Worm (Caenorhabditis elegans): Measurements from ENCODE around the gene F07H5.7.

The F07H5.7 gene

DNA sequence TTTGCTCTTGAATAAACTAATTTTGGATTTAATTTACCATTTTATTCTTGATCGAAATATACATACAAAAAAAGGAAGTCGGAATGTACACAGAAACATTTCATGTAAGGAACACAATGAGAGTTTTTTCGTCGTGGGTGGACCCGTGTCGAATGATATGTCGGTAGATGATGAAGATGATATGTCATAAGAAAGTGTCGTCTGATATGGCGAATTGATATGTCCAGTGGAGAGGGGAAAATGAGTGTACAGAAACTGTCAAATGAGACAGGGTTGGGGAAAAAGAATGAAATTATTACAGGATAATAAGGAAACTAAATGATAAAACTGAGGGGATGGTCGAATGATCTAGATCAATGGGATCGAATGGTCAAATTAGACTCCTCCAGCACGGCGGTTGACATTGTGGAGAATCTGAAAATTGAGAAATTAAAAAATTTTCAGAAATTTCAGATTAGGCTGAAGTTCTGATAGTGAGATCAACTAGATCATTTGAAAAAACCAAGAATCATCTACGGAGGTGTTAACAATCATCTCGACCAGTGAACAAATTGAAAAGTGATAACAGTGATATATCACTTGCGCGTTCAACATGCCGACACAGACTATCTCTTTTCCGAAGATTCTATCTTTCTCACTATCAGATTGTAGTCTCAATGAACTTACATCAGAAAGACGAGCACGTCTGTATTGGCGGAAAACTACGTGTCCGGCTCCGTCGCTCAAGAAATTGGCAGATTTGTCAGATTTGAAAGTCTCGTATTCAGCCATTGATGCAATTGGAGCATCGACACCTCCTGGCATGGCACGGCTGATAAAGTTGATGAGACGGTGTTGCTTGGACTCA is 26.4 kb upstream of the F07H5.7 start (continued):
- TF ChIP-seq dpl-1 (GFP tag; optimal IDR thresholded peaks at IDR 0.05) (no peak), zip-4 (GFP tag; optimal IDR thresholded peaks at IDR 0.05) (no peak), C04F5.9 (tag; optimal IDR thresholded peaks at IDR 0.05) (no peak), xbp-1 (tag; optimal IDR thresholded peaks at IDR 0.05) (no peak), zag-1 (tag; optimal IDR thresholded peaks at IDR 0.05) (no peak), nhr-77 (tag; optimal IDR thresholded peaks at IDR 0.05) (no peak), aly-2 (tag; optimal IDR thresholded peaks at IDR 0.05) (peak; percentile 35), sup-37 (GFP tag; optimal IDR thresholded peaks at IDR 0.05) (no peak), lin-14 (GFP tag; optimal IDR thresholded peaks at IDR 0.05) (peak; percentile 4), unc-86 (tag; optimal IDR thresholded peaks at IDR 0.05) (no peak), ceh-63 (GFP tag; optimal IDR thresholded peaks at IDR 0.05) (no peak), alr-1 (tag; optimal IDR thresholded peaks at IDR 0.05; ENCODE audit: borderline replicate concordance) (no peak), C16A3.4 (tag; optimal IDR thresholded peaks at IDR 0.05) (no peak), unc-62 (GFP tag; optimal IDR thresholded peaks at IDR 0.05) (no peak), nhr-12 (tag; optimal IDR thresholded peaks at IDR 0.05) (no peak), fkh-4 (tag; optimal IDR thresholded peaks at IDR 0.05; ENCODE audit: borderline replicate concordance) (no peak), efl-3 (GFP tag; optimal IDR thresholded peaks at IDR 0.05) (no peak), elt-3 (tag; optimal IDR thresholded peaks at IDR 0.05) (peak in 3 of 6 experiments; percentile 30 to 61 (median 33)), mab-9 (GFP tag; IDR thresholded peaks at IDR 0.05) (no peak), pag-3 (tag; optimal IDR thresholded peaks at IDR 0.05; ENCODE audit: borderline replicate concordance, insufficient read depth) (no peak), C34B4.2 (tag; optimal IDR thresholded peaks at IDR 0.05) (no peak), efl-1 (optimal IDR thresholded peaks at IDR 0.05) (peak in 1 of 2 experiments; percentile 1), efl-1 (GFP tag; optimal IDR thresholded peaks at IDR 0.05 in 1 of 2) (peak in 1 of 2 experiments; percentile 89), F16B12.6 (tag; optimal IDR thresholded peaks at IDR 0.05) (no peak), snu-23 (GFP tag; optimal IDR thresholded peaks at IDR 0.05) (peak; percentile 4), mep-1 (tag; optimal IDR thresholded peaks at IDR 0.05) (no peak), snpc-4 (tag; optimal IDR thresholded peaks at IDR 0.05) (no peak), irx-1 (tag; optimal IDR thresholded peaks at IDR 0.05) (no peak), aha-1 (tag; optimal IDR thresholded peaks at IDR 0.05) (no peak), nhr-28 (tag; optimal IDR thresholded peaks at IDR 0.05) (no peak), nhr-84 (tag; optimal IDR thresholded peaks at IDR 0.05) (no peak), vab-15 (tag; optimal IDR thresholded peaks at IDR 0.05) (no peak), sox-4 (tag; optimal IDR thresholded peaks at IDR 0.05) (no peak), tlp-1 (tag; optimal IDR thresholded peaks at IDR 0.05) (no peak), lin-13 (GFP tag; optimal IDR thresholded peaks at IDR 0.05) (peak; percentile 3), fos-1 (tag; optimal IDR thresholded peaks at IDR 0.05) (no peak), ceh-8 (GFP tag; optimal IDR thresholded peaks at IDR 0.05) (no peak), hlh-4 (tag; optimal IDR thresholded peaks at IDR 0.05) (no peak), hpl-2 (GFP tag; optimal IDR thresholded peaks at IDR 0.05) (no peak), ets-5 (GFP tag; IDR thresholded peaks at IDR 0.05) (no peak), hlh-17 (GFP tag; optimal IDR thresholded peaks at IDR 0.05; ENCODE audit: borderline replicate concordance) (no peak), swsn-7 (tag; optimal IDR thresholded peaks at IDR 0.05) (no peak), skn-1 (tag; optimal IDR thresholded peaks at IDR 0.05) (no peak), lin-35 (GFP tag; optimal IDR thresholded peaks at IDR 0.05) (peak in 1 of 2 experiments; percentile 48)

All from whole organism, L1 larva.